1 fruit fly cellular context compared by ENCODE assay signal in the genomic region with DNA sequence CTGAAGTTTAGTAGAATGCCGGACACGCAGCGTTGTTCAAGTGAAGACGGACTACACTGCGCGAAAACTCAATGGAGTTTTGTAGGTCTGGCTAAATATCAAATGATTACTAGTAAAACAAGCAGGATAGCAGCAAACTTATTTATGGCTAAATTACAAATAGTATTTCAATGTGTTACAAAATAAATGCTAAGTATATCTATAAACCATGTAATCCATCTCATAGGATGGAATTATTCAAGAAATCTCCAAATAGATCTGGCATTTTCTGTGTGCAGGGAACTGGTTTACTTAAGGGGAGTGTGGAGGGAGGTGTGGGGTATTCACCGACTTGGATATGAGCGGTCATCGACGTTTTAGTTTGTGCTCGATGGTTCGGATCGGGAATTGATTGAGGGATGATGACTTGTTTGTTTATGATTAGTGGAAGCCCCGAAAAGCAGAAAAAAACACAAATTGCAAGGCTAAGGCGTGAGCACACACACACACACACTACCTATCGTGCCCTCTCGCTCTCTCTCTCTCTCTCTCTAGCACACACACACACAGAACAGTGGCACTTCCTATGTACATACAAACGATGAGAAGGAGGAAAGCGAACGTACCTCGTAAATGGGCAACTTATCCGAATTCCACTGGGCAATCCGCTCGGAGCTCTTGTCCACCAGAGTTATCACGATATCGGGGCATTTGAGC.
A peak's percentile ranks its signal among the peaks of the same experiment; 100 is the strongest.
TF ChIP-seq lines count a peak whose summit lies in the region.

No protein-coding gene starts in this region.

TF ChIP-seq in whole organism, embryonic, 481 proteins besides CTCF, POLR2A, EP300 and RAD21 (continued from another document and continues in another):
- TF ChIP-seq toy (GFP tag; IDR thresholded peaks at IDR 0.05; lab: Robert Waterston, UW) = no peak
- TF ChIP-seq zen (tag; optimal IDR thresholded peaks at IDR 0.05; lab: Kevin White, UChicago) = peak; percentile 34
- TF ChIP-seq tin (GFP tag; optimal IDR thresholded peaks at IDR 0.05; lab: Kevin White, UChicago) = peak; percentile 80
- peak; percentile 67 for TF ChIP-seq ssp (GFP tag; IDR thresholded peaks at IDR 0.05; lab: Robert Waterston, UW)
- TF ChIP-seq HmgD (GFP tag; optimal IDR thresholded peaks at IDR 0.05; lab: Kevin White, UChicago) = peak; percentile 47
- peak; percentile 77 for TF ChIP-seq pnt (GFP tag; optimal IDR thresholded peaks at IDR 0.05; lab: Kevin White, UChicago)
- TF ChIP-seq CG16863 (GFP tag; optimal IDR thresholded peaks at IDR 0.05; lab: Kevin White, UChicago) = peak; percentile 80
- TF ChIP-seq gce (GFP tag; IDR thresholded peaks at IDR 0.05; lab: Robert Waterston, UW) = peak; percentile 46; the same call in 1 of the 3 replicates
- peak; percentile 76 for TF ChIP-seq CHES-1-like (GFP tag; optimal IDR thresholded peaks at IDR 0.05; lab: Kevin White, UChicago)
- peak; percentile 45 for TF ChIP-seq CG8359 (GFP tag; optimal IDR thresholded peaks at IDR 0.05; lab: Kevin White, UChicago; ENCODE audit: borderline replicate concordance)
- TF ChIP-seq CG32532 (GFP tag; IDR thresholded peaks at IDR 0.05; lab: Robert Waterston, UW) = peak; percentile 77
- 0 out of 2 replicates have a peak, but pooled peaks have one; percentile 34 for TF ChIP-seq peb (GFP tag; IDR thresholded peaks at IDR 0.05; lab: Robert Waterston, UW)
- TF ChIP-seq CG10959 (GFP tag; IDR thresholded peaks at IDR 0.05; lab: Robert Waterston, UW) = peak; percentile 44; the same call in 1 of the 2 replicates
- peak; percentile 67 for TF ChIP-seq ara (GFP tag; IDR thresholded peaks at IDR 0.05; lab: Robert Waterston, UW)
- peak; percentile 34; the same call in 1 of the 2 replicates for TF ChIP-seq dimm (GFP tag; IDR thresholded peaks at IDR 0.05; lab: Robert Waterston, UW)
- TF ChIP-seq CG1602 (GFP tag; optimal IDR thresholded peaks at IDR 0.05; lab: Kevin White, UChicago) = peak; percentile 77
- peak; percentile 78 for TF ChIP-seq ind (GFP tag; optimal IDR thresholded peaks at IDR 0.05; lab: Kevin White, UChicago)
- peak; percentile 94 for TF ChIP-seq CG1603 (tag; optimal IDR thresholded peaks at IDR 0.05; lab: Kevin White, UChicago)
- peak; percentile 75 for TF ChIP-seq en (GFP tag; optimal IDR thresholded peaks at IDR 0.05; lab: Kevin White, UChicago)
- no peak for TF ChIP-seq Gsc (GFP tag; IDR thresholded peaks at IDR 0.05; lab: Robert Waterston, UW)
- peak; percentile 86 for TF ChIP-seq PHDP (tag; optimal IDR thresholded peaks at IDR 0.05; lab: Kevin White, UChicago)
- peak; percentile 63 for TF ChIP-seq CG9932 (GFP tag; IDR thresholded peaks at IDR 0.05; lab: Robert Waterston, UW)
- no peak for TF ChIP-seq dan (GFP tag; IDR thresholded peaks at IDR 0.05; lab: Robert Waterston, UW)
- no peak for TF ChIP-seq Neu2 (GFP tag; optimal IDR thresholded peaks at IDR 0.05; lab: Kevin White, UChicago; ENCODE audit: borderline replicate concordance)
- peak; percentile 42 for TF ChIP-seq CG3838 (GFP tag; optimal IDR thresholded peaks at IDR 0.05; lab: Kevin White, UChicago)
- TF ChIP-seq ERR (GFP tag; optimal IDR thresholded peaks at IDR 0.05; lab: Kevin White, UChicago) = peak; percentile 73
- peak; percentile 85 for TF ChIP-seq az2 (GFP tag; optimal IDR thresholded peaks at IDR 0.05; lab: Kevin White, UChicago)
- no peak for TF ChIP-seq pzg (GFP tag; optimal IDR thresholded peaks at IDR 0.05; lab: Kevin White, UChicago)
- peak; percentile 74 for TF ChIP-seq slbo (GFP tag; IDR thresholded peaks at IDR 0.05; lab: Robert Waterston, UW)
- TF ChIP-seq CG12744 (GFP tag; optimal IDR thresholded peaks at IDR 0.05; lab: Kevin White, UChicago) = peak; percentile 41
- peak; percentile 75 for TF ChIP-seq jing (GFP tag; optimal IDR thresholded peaks at IDR 0.05; lab: Kevin White, UChicago)
- no peak for TF ChIP-seq GATAe (GFP tag; conservative IDR thresholded peaks at IDR 0.05; lab: Robert Waterston, UW)
- TF ChIP-seq CG18764 (GFP tag; optimal IDR thresholded peaks at IDR 0.05; lab: Kevin White, UChicago) = peak; percentile 63
- TF ChIP-seq Asciz (GFP tag; optimal IDR thresholded peaks at IDR 0.05; lab: Kevin White, UChicago) = peak; percentile 65
- TF ChIP-seq ewg (GFP tag; optimal IDR thresholded peaks at IDR 0.05; lab: Kevin White, UChicago) = peak; percentile 60
- peak; percentile 88 for TF ChIP-seq vvl (GFP tag; IDR thresholded peaks at IDR 0.05; lab: Robert Waterston, UW)
- TF ChIP-seq hth (optimal IDR thresholded peaks at IDR 0.05; lab: Kevin White, UChicago) = no peak
- peak; percentile 11 for TF ChIP-seq CG4617 (GFP tag; optimal IDR thresholded peaks at IDR 0.05; lab: Kevin White, UChicago; ENCODE audit: borderline replicate concordance)
- peak; percentile 68 for TF ChIP-seq Abd-B (GFP tag; optimal IDR thresholded peaks at IDR 0.05; lab: Kevin White, UChicago)
- peak; percentile 68 for TF ChIP-seq CG6683 (GFP tag; optimal IDR thresholded peaks at IDR 0.05; lab: Kevin White, UChicago)
- TF ChIP-seq CG7839 (tag; optimal IDR thresholded peaks at IDR 0.05; lab: Kevin White, UChicago) = peak; percentile 89
- peak; percentile 0 for TF ChIP-seq CG15073 (GFP tag; optimal IDR thresholded peaks at IDR 0.05; lab: Kevin White, UChicago)
- TF ChIP-seq Doc2 (GFP tag; IDR thresholded peaks at IDR 0.05; lab: Robert Waterston, UW) = no peak
- TF ChIP-seq gro (GFP tag; optimal IDR thresholded peaks at IDR 0.05; lab: Kevin White, UChicago) = peak; percentile 54
- no peak for TF ChIP-seq CG13287 (GFP tag; IDR thresholded peaks at IDR 0.05; lab: Robert Waterston, UW; ENCODE audit: partially characterized antibody)
- peak; percentile 78; the same call in 1 of the 3 replicates for TF ChIP-seq CG2199 (GFP tag; IDR thresholded peaks at IDR 0.05; lab: Robert Waterston, UW)
- TF ChIP-seq CG2202 (tag; optimal IDR thresholded peaks at IDR 0.05; lab: Kevin White, UChicago) = peak; percentile 69
- peak; percentile 91 for TF ChIP-seq dmrt99B (tag; optimal IDR thresholded peaks at IDR 0.05; lab: Kevin White, UChicago)
- TF ChIP-seq NFAT (GFP tag; IDR thresholded peaks at IDR 0.05; lab: Robert Waterston, UW) = 0 out of 2 replicates have a peak, but pooled peaks have one; percentile 37
- peak; percentile 83 for TF ChIP-seq HmgZ (tag; optimal IDR thresholded peaks at IDR 0.05; lab: Kevin White, UChicago)
- peak; percentile 71 for TF ChIP-seq Dek (tag; optimal IDR thresholded peaks at IDR 0.05; lab: Kevin White, UChicago)
- no peak for TF ChIP-seq usp (GFP tag; optimal IDR thresholded peaks at IDR 0.05; lab: Kevin White, UChicago)
- peak; percentile 36; the same call in 1 of the 2 replicates for TF ChIP-seq CG17612 (GFP tag; IDR thresholded peaks at IDR 0.05; lab: Robert Waterston, UW)
- peak; percentile 24 for TF ChIP-seq CG7928 (GFP tag; optimal IDR thresholded peaks at IDR 0.05; lab: Kevin White, UChicago)
- TF ChIP-seq jigr1 (GFP tag; IDR thresholded peaks at IDR 0.05; lab: Robert Waterston, UW) = peak; percentile 10; the same call in 1 of the 3 replicates
- TF ChIP-seq CG5180 (GFP tag; optimal IDR thresholded peaks at IDR 0.05; lab: Kevin White, UChicago) = no peak
- TF ChIP-seq ase (GFP tag; IDR thresholded peaks at IDR 0.05; lab: Robert Waterston, UW) = peak; percentile 58; the same call in 2 of the 3 replicates
- peak; percentile 56 for TF ChIP-seq CG9876 (GFP tag; optimal IDR thresholded peaks at IDR 0.05; lab: Kevin White, UChicago)
- peak; percentile 64 for TF ChIP-seq cwo (GFP tag; optimal IDR thresholded peaks at IDR 0.05; lab: Kevin White, UChicago)
- peak; percentile 69 for TF ChIP-seq CG3065 (GFP tag; optimal IDR thresholded peaks at IDR 0.05; lab: Kevin White, UChicago)
- TF ChIP-seq ATbp (GFP tag; optimal IDR thresholded peaks at IDR 0.05; lab: Kevin White, UChicago) = peak; percentile 76
- TF ChIP-seq Bdp1 (GFP tag; optimal IDR thresholded peaks at IDR 0.05; lab: Kevin White, UChicago) = peak; percentile 54
- TF ChIP-seq CG12299 (tag; optimal IDR thresholded peaks at IDR 0.05; lab: Kevin White, UChicago) = peak; percentile 68
- peak; percentile 75 for TF ChIP-seq crc (GFP tag; optimal IDR thresholded peaks at IDR 0.05; lab: Kevin White, UChicago)
- TF ChIP-seq gsb (GFP tag; IDR thresholded peaks at IDR 0.05; lab: Robert Waterston, UW) = peak; percentile 52
- peak; percentile 33 for TF ChIP-seq emc (GFP tag; optimal IDR thresholded peaks at IDR 0.05; lab: Kevin White, UChicago)
- TF ChIP-seq Trl (optimal IDR thresholded peaks at IDR 0.05; lab: Kevin White, UChicago) = peak in 1 of 2 experiments; percentile 70
- TF ChIP-seq Trl (GFP tag; optimal IDR thresholded peaks at IDR 0.05; lab: Kevin White, UChicago) = peak; percentile 68
- peak; percentile 76 for TF ChIP-seq CG13775 (GFP tag; optimal IDR thresholded peaks at IDR 0.05; lab: Kevin White, UChicago)
- peak; percentile 76 for TF ChIP-seq CG13624 (GFP tag; optimal IDR thresholded peaks at IDR 0.05; lab: Kevin White, UChicago)
- TF ChIP-seq CG9797 (GFP tag; optimal IDR thresholded peaks at IDR 0.05; lab: Kevin White, UChicago) = no peak
- TF ChIP-seq CG4820 (GFP tag; optimal IDR thresholded peaks at IDR 0.05; lab: Kevin White, UChicago) = peak; percentile 83
- TF ChIP-seq gfzf (GFP tag; optimal IDR thresholded peaks at IDR 0.05; lab: Kevin White, UChicago) = no peak
- TF ChIP-seq MESR4 (GFP tag; optimal IDR thresholded peaks at IDR 0.05; lab: Kevin White, UChicago) = peak; percentile 1
- TF ChIP-seq CG10209 (GFP tag; optimal IDR thresholded peaks at IDR 0.05; lab: Kevin White, UChicago) = peak; percentile 87
- TF ChIP-seq CG7963 (GFP tag; IDR thresholded peaks at IDR 0.05; lab: Robert Waterston, UW; ENCODE audit: partially characterized antibody) = no peak
- peak; percentile 66 for TF ChIP-seq CG32772 (GFP tag; IDR thresholded peaks at IDR 0.05; lab: Robert Waterston, UW)
- no peak for TF ChIP-seq CG3995 (GFP tag; optimal IDR thresholded peaks at IDR 0.05; lab: Kevin White, UChicago)
- no peak for TF ChIP-seq lov (optimal IDR thresholded peaks at IDR 0.05; lab: Kevin White, UChicago)
- TF ChIP-seq lov (GFP tag; IDR thresholded peaks at IDR 0.05; lab: Robert Waterston, UW) = no peak
- peak; percentile 35; the same call in 1 of the 2 replicates for TF ChIP-seq CG5953 (GFP tag; IDR thresholded peaks at IDR 0.05; lab: Robert Waterston, UW)
- TF ChIP-seq Nf-YB (GFP tag; optimal IDR thresholded peaks at IDR 0.05; lab: Kevin White, UChicago) = peak; percentile 38
- TF ChIP-seq CG2875 (GFP tag; optimal IDR thresholded peaks at IDR 0.05; lab: Kevin White, UChicago) = peak; percentile 79
- TF ChIP-seq tna (GFP tag; IDR thresholded peaks at IDR 0.05; lab: Robert Waterston, UW; ENCODE audit: partially characterized antibody) = no peak
- TF ChIP-seq onecut (GFP tag; IDR thresholded peaks at IDR 0.05; lab: Robert Waterston, UW) = peak; percentile 53
- no peak for TF ChIP-seq pfk (GFP tag; optimal IDR thresholded peaks at IDR 0.05; lab: Kevin White, UChicago)
- TF ChIP-seq Meics (GFP tag; optimal IDR thresholded peaks at IDR 0.05; lab: Kevin White, UChicago) = peak; percentile 81
- peak; percentile 78 for TF ChIP-seq zfh1 (GFP tag; IDR thresholded peaks at IDR 0.05; lab: Robert Waterston, UW)
- peak; percentile 82 for TF ChIP-seq ci (GFP tag; IDR thresholded peaks at IDR 0.05; lab: Robert Waterston, UW)
- TF ChIP-seq crol (GFP tag; IDR thresholded peaks at IDR 0.05; lab: Robert Waterston, UW) = peak; percentile 88
- peak; percentile 70 for TF ChIP-seq trem (tag; optimal IDR thresholded peaks at IDR 0.05; lab: Kevin White, UChicago)
- TF ChIP-seq CG16815 (GFP tag; optimal IDR thresholded peaks at IDR 0.05; lab: Kevin White, UChicago) = peak; percentile 67
- TF ChIP-seq sob (GFP tag; IDR thresholded peaks at IDR 0.05; lab: Robert Waterston, UW) = peak; percentile 71
- peak; percentile 81 for TF ChIP-seq NfI (GFP tag; optimal IDR thresholded peaks at IDR 0.05; lab: Kevin White, UChicago)
- TF ChIP-seq CG14014 (GFP tag; IDR thresholded peaks at IDR 0.05; lab: Robert Waterston, UW) = peak; percentile 81
- peak; percentile 79 for TF ChIP-seq CG1832 (GFP tag; optimal IDR thresholded peaks at IDR 0.05; lab: Kevin White, UChicago)
- no peak for TF ChIP-seq Doc3 (GFP tag; IDR thresholded peaks at IDR 0.05; lab: Robert Waterston, UW; ENCODE audit: partially characterized antibody)
- TF ChIP-seq CG8281 (tag; optimal IDR thresholded peaks at IDR 0.05; lab: Kevin White, UChicago) = peak; percentile 40
- TF ChIP-seq stwl (tag; optimal IDR thresholded peaks at IDR 0.05; lab: Kevin White, UChicago) = no peak
- TF ChIP-seq wdn (GFP tag; IDR thresholded peaks at IDR 0.05; lab: Robert Waterston, UW) = peak; percentile 50
- TF ChIP-seq odd (GFP tag; optimal IDR thresholded peaks at IDR 0.05; lab: Kevin White, UChicago) = peak; percentile 75
- TF ChIP-seq cas (GFP tag; IDR thresholded peaks at IDR 0.05; lab: Robert Waterston, UW) = no peak
- TF ChIP-seq knrl (GFP tag; IDR thresholded peaks at IDR 0.05; lab: Robert Waterston, UW; ENCODE audit: partially characterized antibody) = no peak
- TF ChIP-seq CG16779 (GFP tag; IDR thresholded peaks at IDR 0.05; lab: Robert Waterston, UW) = 0 out of 2 replicates have a peak, but pooled peaks have one; percentile 46
- no peak for TF ChIP-seq C15 (GFP tag; IDR thresholded peaks at IDR 0.05; lab: Robert Waterston, UW)
- TF ChIP-seq Mes4 (GFP tag; optimal IDR thresholded peaks at IDR 0.05; lab: Kevin White, UChicago) = peak; percentile 84
- TF ChIP-seq CG10654 (GFP tag; optimal IDR thresholded peaks at IDR 0.05; lab: Kevin White, UChicago) = peak; percentile 72
- TF ChIP-seq D19A (tag; optimal IDR thresholded peaks at IDR 0.05; lab: Kevin White, UChicago) = peak; percentile 81
- TF ChIP-seq D (optimal IDR thresholded peaks at IDR 0.05; lab: Kevin White, UChicago) = no peak
- TF ChIP-seq D (GFP tag; optimal IDR thresholded peaks at IDR 0.05; lab: Kevin White, UChicago) = peak; percentile 81
- TF ChIP-seq Hr51 (GFP tag; optimal IDR thresholded peaks at IDR 0.05; lab: Kevin White, UChicago) = peak; percentile 52 to 87
- TF ChIP-seq CG8924 (tag; optimal IDR thresholded peaks at IDR 0.05; lab: Kevin White, UChicago) = peak; percentile 88
- peak; percentile 73 for TF ChIP-seq Six4 (GFP tag; optimal IDR thresholded peaks at IDR 0.05; lab: Kevin White, UChicago)
- peak; percentile 47; the same call in 1 of the 3 replicates for TF ChIP-seq CG34422 (GFP tag; IDR thresholded peaks at IDR 0.05; lab: Robert Waterston, UW)
- peak; percentile 1 for TF ChIP-seq disco-r (GFP tag; optimal IDR thresholded peaks at IDR 0.05; lab: Kevin White, UChicago)
- TF ChIP-seq corto (GFP tag; optimal IDR thresholded peaks at IDR 0.05; lab: Kevin White, UChicago) = no peak
- peak; percentile 85 for TF ChIP-seq dmrt11E (tag; optimal IDR thresholded peaks at IDR 0.05; lab: Kevin White, UChicago)
- no peak for TF ChIP-seq CG4282 (GFP tag; optimal IDR thresholded peaks at IDR 0.05; lab: Kevin White, UChicago)
- TF ChIP-seq nau (GFP tag; optimal IDR thresholded peaks at IDR 0.05; lab: Kevin White, UChicago) = peak; percentile 44
- TF ChIP-seq CG3726 (GFP tag; IDR thresholded peaks at IDR 0.05; lab: Robert Waterston, UW) = no peak
- TF ChIP-seq CG6689 (GFP tag; IDR thresholded peaks at IDR 0.05; lab: Robert Waterston, UW) = peak; percentile 81
